Fruit fly (Drosophila melanogaster): Measurements from ENCODE around the gene Paip2.
A peak's percentile ranks its signal among the peaks of the same experiment; 100 is the strongest.

Gene Paip2

DNA sequence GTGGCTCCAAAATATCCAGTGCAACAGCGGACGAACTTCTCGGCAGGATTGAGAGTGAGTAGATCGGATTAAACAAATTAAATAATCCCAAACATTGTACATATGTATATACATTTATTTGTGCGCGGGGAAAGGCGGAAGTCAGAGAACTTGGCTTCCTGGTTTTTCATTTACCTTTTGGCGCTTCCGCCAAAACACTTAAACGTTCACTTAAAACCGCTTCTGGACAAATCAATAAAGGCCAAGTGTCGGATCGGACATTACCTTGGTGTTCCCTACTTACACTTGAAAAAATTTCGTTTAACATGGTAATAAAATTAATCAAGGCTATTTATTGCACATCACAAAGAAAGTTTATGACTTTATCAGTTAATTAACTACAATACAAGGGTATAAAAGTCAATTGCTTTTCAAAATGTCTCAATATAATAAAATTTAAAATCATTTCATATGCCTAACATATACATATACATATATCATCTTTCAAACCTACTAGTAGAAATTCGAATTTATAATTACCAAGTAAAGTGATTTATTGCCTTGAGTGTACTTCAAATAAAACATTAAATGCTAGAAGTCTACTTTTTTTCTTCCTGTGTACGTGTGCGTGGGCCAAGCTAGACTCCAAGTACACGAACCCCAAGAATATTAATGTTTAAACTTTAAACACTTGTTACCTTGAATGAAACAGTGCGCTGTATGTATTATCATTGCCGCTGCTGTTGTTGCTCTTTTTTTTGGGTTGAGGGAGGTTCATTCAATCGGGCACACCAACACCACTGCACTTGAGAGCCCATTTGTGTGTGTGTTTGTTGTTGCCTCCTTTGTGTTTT lies 958 bp downstream of the Paip2 start (continued):
- TF ChIP-seq Sox15 (GFP tag; optimal IDR thresholded peaks at IDR 0.05) (peak; percentile 56), Hr4 (GFP tag; optimal IDR thresholded peaks at IDR 0.05) (peak; percentile 68), topi (GFP tag; optimal IDR thresholded peaks at IDR 0.05) (peak; percentile 73), CG6854 (GFP tag; optimal IDR thresholded peaks at IDR 0.05) (no peak), CG9139 (GFP tag; optimal IDR thresholded peaks at IDR 0.05) (peak; percentile 21), Eip93F (GFP tag; optimal IDR thresholded peaks at IDR 0.05) (no peak), dsx (GFP tag; optimal IDR thresholded peaks at IDR 0.05; ENCODE audit: poor library complexity, severe bottlenecking) (peak; percentile 40), CG6792 (GFP tag; optimal IDR thresholded peaks at IDR 0.05) (peak; percentile 76), achi (GFP tag; optimal IDR thresholded peaks at IDR 0.05) (peak; percentile 68), CG10631 (GFP tag; optimal IDR thresholded peaks at IDR 0.05) (peak; percentile 67), salr (GFP tag; optimal IDR thresholded peaks at IDR 0.05) (peak; percentile 18 to 67), CG6163 (GFP tag; IDR thresholded peaks at IDR 0.05) (peak; percentile 62), spab (GFP tag; optimal IDR thresholded peaks at IDR 0.05) (peak; percentile 78), CG11294 (GFP tag; IDR thresholded peaks at IDR 0.05) (0 out of 2 replicates have a peak, but pooled peaks have one; percentile 67)

DNA sequence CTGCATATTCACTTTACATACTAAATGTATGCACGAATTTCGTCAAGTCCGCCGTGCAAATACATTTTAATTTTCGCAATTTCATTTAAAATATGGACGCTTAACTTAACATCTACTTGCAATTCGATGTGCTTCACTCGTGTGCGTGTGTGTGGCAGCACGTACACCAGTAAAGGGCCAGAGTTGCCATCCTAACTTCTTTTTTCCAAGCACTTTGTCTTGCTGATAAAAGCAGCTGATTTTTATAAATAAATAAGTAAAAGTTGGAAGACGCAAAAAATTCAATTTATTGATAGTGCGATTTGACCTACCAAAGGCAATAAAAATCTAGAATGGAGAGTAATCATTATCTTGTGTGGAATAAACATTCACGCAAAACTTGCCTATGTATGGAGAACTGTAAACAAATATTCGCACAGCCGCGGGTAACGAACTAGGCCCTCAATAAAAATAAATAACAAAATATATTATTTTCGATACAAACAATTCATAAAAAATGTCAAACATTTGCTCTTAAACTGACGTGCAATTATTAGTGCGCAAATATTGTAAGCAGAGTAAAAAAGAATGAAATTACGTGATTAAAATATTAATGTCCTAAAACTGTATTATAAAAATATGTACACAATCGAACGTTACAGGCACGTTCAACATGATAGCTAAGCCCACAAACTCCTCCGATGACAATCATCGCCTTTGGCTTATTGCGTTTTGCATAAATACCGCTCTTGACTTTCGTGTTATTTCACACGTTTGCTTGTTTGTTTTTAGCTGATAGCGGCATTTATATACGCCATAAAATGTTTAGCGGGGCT lies 1.8 kb downstream of the Paip2 start:
- TF ChIP-seq CG11294 (GFP tag; IDR thresholded peaks at IDR 0.05) (0 out of 2 replicates have a peak, but pooled peaks have one; percentile 17), spab (GFP tag; optimal IDR thresholded peaks at IDR 0.05) (no peak), CG11762 (GFP tag; optimal IDR thresholded peaks at IDR 0.05; ENCODE audit: insufficient read depth) (peak; percentile 44), net (GFP tag; optimal IDR thresholded peaks at IDR 0.05) (peak; percentile 59), dac (GFP tag; optimal IDR thresholded peaks at IDR 0.05) (peak; percentile 25), Sox14 (GFP tag; optimal IDR thresholded peaks at IDR 0.05) (peak; percentile 30), Ets96B (tag; optimal IDR thresholded peaks at IDR 0.05) (peak; percentile 63), CG9139 (GFP tag; optimal IDR thresholded peaks at IDR 0.05) (no peak), CG32006 (GFP tag; optimal IDR thresholded peaks at IDR 0.05) (peak; percentile 79), Hr4 (GFP tag; optimal IDR thresholded peaks at IDR 0.05) (peak; percentile 65), CG6808 (GFP tag; optimal IDR thresholded peaks at IDR 0.05) (peak; percentile 62), fkh (GFP tag; optimal IDR thresholded peaks at IDR 0.05) (peak; percentile 85), CG15336 (GFP tag; IDR thresholded peaks at IDR 0.05) (peak; percentile 50), CG34406 (GFP tag; optimal IDR thresholded peaks at IDR 0.05) (peak; percentile 54), vri (GFP tag; optimal IDR thresholded peaks at IDR 0.05) (peak; percentile 44), salr (GFP tag; optimal IDR thresholded peaks at IDR 0.05) (peak; percentile 25 to 64), Hr39 (GFP tag; optimal IDR thresholded peaks at IDR 0.05) (peak; percentile 50), lz (GFP tag; optimal IDR thresholded peaks at IDR 0.05) (peak; percentile 44), CG3919 (GFP tag; optimal IDR thresholded peaks at IDR 0.05) (no peak), fd85E (GFP tag; optimal IDR thresholded peaks at IDR 0.05) (peak; percentile 21), svp (GFP tag) (peak; percentile 51), CG10631 (GFP tag; optimal IDR thresholded peaks at IDR 0.05) (peak; percentile 49), achi (GFP tag; optimal IDR thresholded peaks at IDR 0.05) (peak; percentile 61), CG4318 (GFP tag; optimal IDR thresholded peaks at IDR 0.05) (peak; percentile 68), eg (GFP tag; IDR thresholded peaks at IDR 0.05) (peak; percentile 87), Gug (GFP tag; IDR thresholded peaks at IDR 0.05) (peak; percentile 62), Smox (GFP tag; optimal IDR thresholded peaks at IDR 0.05) (peak; percentile 46), ss (GFP tag; optimal IDR thresholded peaks at IDR 0.05) (peak; percentile 20 to 56), CG6163 (GFP tag; IDR thresholded peaks at IDR 0.05) (peak; percentile 67), CG8119 (GFP tag; IDR thresholded peaks at IDR 0.05) (peak; percentile 71), fd59A (GFP tag; optimal IDR thresholded peaks at IDR 0.05) (peak; percentile 58), CG1621 (tag; optimal IDR thresholded peaks at IDR 0.05) (peak; percentile 29), CG8632 (GFP tag; optimal IDR thresholded peaks at IDR 0.05) (peak; percentile 72), CG6276 (GFP tag; optimal IDR thresholded peaks at IDR 0.05) (peak; percentile 70), Ets21C (GFP tag; optimal IDR thresholded peaks at IDR 0.05) (no peak), acj6 (GFP tag; optimal IDR thresholded peaks at IDR 0.05) (peak; percentile 66), Sox15 (GFP tag; optimal IDR thresholded peaks at IDR 0.05) (peak; percentile 40), pdm3 (GFP tag; optimal IDR thresholded peaks at IDR 0.05) (peak; percentile 75), Blimp-1 (GFP tag; optimal IDR thresholded peaks at IDR 0.05) (no peak)

All from whole organism, prepupa.